Worm (Caenorhabditis elegans): ENCODE results near the gene fbxa-2.
A peak's percentile ranks its signal among the peaks of the same experiment; 100 is the strongest.

Gene fbxa-2

ce11 chrV:16292409-16292808, 23.0 kb upstream of the fbxa-2 start, which contains the start of gene oac-5:
TSS of gene oac-5 (plus strand) at chrV:16292709.
- peak; percentile 12 for TF ChIP-seq pqm-1 (tag; optimal IDR thresholded peaks at IDR 0.05)
- TF ChIP-seq unc-39 (tag; optimal IDR thresholded peaks at IDR 0.05): no peak
- peak; percentile 42 for TF ChIP-seq elt-2 (tag; optimal IDR thresholded peaks at IDR 0.05)
- no peak for TF ChIP-seq nhr-237 (tag; optimal IDR thresholded peaks at IDR 0.05)

- no peak for TF ChIP-seq fkh-10 (GFP tag; optimal IDR thresholded peaks at IDR 0.05)
- no peak for TF ChIP-seq nhr-67 (tag; optimal IDR thresholded peaks at IDR 0.05)
- TF ChIP-seq elt-3 (tag; optimal IDR thresholded peaks at IDR 0.05): no peak
- no peak for TF ChIP-seq egl-27 (tag; optimal IDR thresholded peaks at IDR 0.05)
- TF ChIP-seq hmg-11 (tag; optimal IDR thresholded peaks at IDR 0.05): no peak
- no peak for TF ChIP-seq elt-1 (tag; optimal IDR thresholded peaks at IDR 0.05)
- no peak for TF ChIP-seq nhr-237 (tag; optimal IDR thresholded peaks at IDR 0.05)
- no peak for TF ChIP-seq nfya-1 (tag; optimal IDR thresholded peaks at IDR 0.05; ENCODE audit: insufficient read depth)
- TF ChIP-seq ZK546.5 (tag; optimal IDR thresholded peaks at IDR 0.05): no peak
- TF ChIP-seq elt-2 (tag; optimal IDR thresholded peaks at IDR 0.05): no peak
These were observed 18.2 kb upstream of the fbxa-2 start, which contains the start of gene F28G4.3 for ce11 chrV:16287619-16288018. TSS of gene F28G4.3 (minus strand) at chrV:16287719.

ce11 chrV:16285794-16286193, 16.3 kb upstream of the fbxa-2 start, which contains the start of gene F28G4.4:
TSS of gene F28G4.4 (minus strand) at chrV:16285894.
- TF ChIP-seq ceh-28 (tag; optimal IDR thresholded peaks at IDR 0.05) (no peak), lin-39 (tag; optimal IDR thresholded peaks at IDR 0.05) (no peak), tbx-2 (tag; optimal IDR thresholded peaks at IDR 0.05) (no peak), ceh-9 (tag; optimal IDR thresholded peaks at IDR 0.05) (no peak), elt-1 (tag; optimal IDR thresholded peaks at IDR 0.05) (no peak), fkh-2 (tag; optimal IDR thresholded peaks at IDR 0.05) (no peak), lin-15B (tag; optimal IDR thresholded peaks at IDR 0.05) (no peak), nhr-67 (tag; optimal IDR thresholded peaks at IDR 0.05) (no peak), elt-3 (tag; optimal IDR thresholded peaks at IDR 0.05) (no peak), ceh-82 (tag; optimal IDR thresholded peaks at IDR 0.05) (no peak), nhr-43 (tag; optimal IDR thresholded peaks at IDR 0.05; ENCODE audit: poor library complexity, severe bottlenecking) (no peak), eor-1 (tag; optimal IDR thresholded peaks at IDR 0.05) (no peak), egl-27 (tag; optimal IDR thresholded peaks at IDR 0.05) (no peak), mml-1 (tag; optimal IDR thresholded peaks at IDR 0.05) (no peak), daf-12 (tag; optimal IDR thresholded peaks at IDR 0.05) (no peak), nhr-23 (tag; optimal IDR thresholded peaks at IDR 0.05) (no peak), ZK546.5 (tag; optimal IDR thresholded peaks at IDR 0.05) (no peak)

- TF ChIP-seq nhr-67 (tag; optimal IDR thresholded peaks at IDR 0.05): no peak
- TF ChIP-seq hmg-11 (tag; optimal IDR thresholded peaks at IDR 0.05): no peak
- no peak for TF ChIP-seq ama-1 (optimal IDR thresholded peaks at IDR 0.05)
- no peak for TF ChIP-seq R02D3.7 (tag; optimal IDR thresholded peaks at IDR 0.05)
- TF ChIP-seq nfya-1 (tag; optimal IDR thresholded peaks at IDR 0.05; ENCODE audit: insufficient read depth): no peak
- no peak for TF ChIP-seq lin-15B (tag; optimal IDR thresholded peaks at IDR 0.05)
- no peak for TF ChIP-seq lsy-12 (tag; optimal IDR thresholded peaks at IDR 0.05)
- TF ChIP-seq ZK546.5 (tag; optimal IDR thresholded peaks at IDR 0.05): no peak
- no peak for TF ChIP-seq eor-1 (tag; optimal IDR thresholded peaks at IDR 0.05)
- no peak for TF ChIP-seq jun-1 (tag; optimal IDR thresholded peaks at IDR 0.05)
These were observed 12.7 kb upstream of the fbxa-2 start, which contains the start of gene F28G4.2 for ce11 chrV:16282147-16282546. TSS of gene F28G4.2 (minus strand) at chrV:16282321.

ce11 chrV:16277918-16278317, 8.5 kb upstream of the fbxa-2 start, which contains the start of gene cyp-37B1:
TSS of gene cyp-37B1 (plus strand) at chrV:16278116.
- TF ChIP-seq unc-39 (tag; optimal IDR thresholded peaks at IDR 0.05): no peak
- peak; percentile 97 for TF ChIP-seq pqm-1 (tag; optimal IDR thresholded peaks at IDR 0.05)
- TF ChIP-seq elt-2 (tag; optimal IDR thresholded peaks at IDR 0.05): peak; percentile 93
- peak; percentile 73 for TF ChIP-seq pha-4 (tag; optimal IDR thresholded peaks at IDR 0.05)
- TF ChIP-seq jun-1 (tag; optimal IDR thresholded peaks at IDR 0.05): peak; percentile 10

ce11 chrV:16275347-16275746, 5.9 kb upstream of the fbxa-2 start, which contains the start of gene pacl-1:
TSS of gene pacl-1 (minus strand) at chrV:16275447.
- TF ChIP-seq nhr-28 (tag; optimal IDR thresholded peaks at IDR 0.05) (no peak), lin-15B (tag; optimal IDR thresholded peaks at IDR 0.05) (no peak), lin-39 (tag; optimal IDR thresholded peaks at IDR 0.05) (no peak), fkh-2 (tag; optimal IDR thresholded peaks at IDR 0.05) (no peak), ama-1 (optimal IDR thresholded peaks at IDR 0.05) (no peak), daf-12 (tag; optimal IDR thresholded peaks at IDR 0.05) (no peak), pha-4 (tag; optimal IDR thresholded peaks at IDR 0.05) (no peak)
